Fruit fly (Drosophila melanogaster) whole organism, embryonic: ENCODE data around the gene Iris.

ENCODE experiments used
- Ada2b ChIP-seq: fragments of 200-800 bp; sonication (Bioruptor generic); IDR thresholded peaks from 2 replicates; pipeline ENCODE4 v1.3.6; 2022; ENCODE audit warnings: missing biosample characterization, missing genetic modification characterization
- CG10959 ChIP-seq: fragments of 200-800 bp; sonication (Bioruptor generic); IDR thresholded peaks from 2 replicates; pipeline ENCODE4 v1.3.6; 2022; ENCODE audit warnings: missing biosample characterization, missing genetic modification characterization
- CG12659 ChIP-seq: fragments of 200-800 bp; sonication (Bioruptor generic); optimal IDR thresholded peaks from 3 replicates; lab custom pipeline; 2017; ENCODE audit warnings: mild to moderate bottlenecking, missing biosample characterization, missing genetic modification reagents, missing genetic modification characterization
- CG13123 ChIP-seq: fragments of 200-800 bp; sonication (Bioruptor generic); optimal IDR thresholded peaks from 2 replicates; lab custom pipeline; 2016; ENCODE audit warnings: missing biosample characterization, missing genetic modification characterization
- CG13894 ChIP-seq: fragments of 200-800 bp; sonication (Bioruptor generic); optimal IDR thresholded peaks from 3 replicates; lab custom pipeline; 2018; ENCODE audit warnings: missing biosample characterization, mild to moderate bottlenecking, missing genetic modification characterization, moderate library complexity
- CG1603 ChIP-seq: fragments of 200-800 bp; sonication (Bioruptor generic); optimal IDR thresholded peaks from 2 replicates; lab custom pipeline; 2019; ENCODE audit warnings: missing biosample characterization, mild to moderate bottlenecking, missing genetic modification characterization, moderate library complexity
- CG16779 ChIP-seq: fragments of 200-800 bp; sonication (Bioruptor generic); IDR thresholded peaks from 2 replicates; pipeline ENCODE4 v1.3.6; 2022; ENCODE audit warnings: missing biosample characterization, missing genetic modification characterization
- CG17186 ChIP-seq: fragments of 200-800 bp; sonication (Bioruptor generic); optimal IDR thresholded peaks from 3 replicates; lab custom pipeline; 2017; ENCODE audit warnings: missing biosample characterization, missing genetic modification reagents, missing genetic modification characterization
- CG17912 ChIP-seq: fragments of 200-800 bp; sonication (Bioruptor generic); optimal IDR thresholded peaks from 2 replicates; lab custom pipeline; 2018; ENCODE audit warnings: missing biosample characterization, mild to moderate bottlenecking, missing genetic modification characterization
- CG2129 ChIP-seq: fragments of 200-800 bp; sonication (Bioruptor generic); IDR thresholded peaks from 2 replicates; pipeline ENCODE4 v1.3.6; 2022; ENCODE audit warnings: missing biosample characterization, missing genetic modification characterization; ENCODE audit not compliant: partially characterized antibody
- CG30431 ChIP-seq: fragments of 200-800 bp; sonication (Bioruptor generic); optimal IDR thresholded peaks from 2 replicates; lab custom pipeline; 2017; ENCODE audit warnings: missing biosample characterization, missing genetic modification characterization
- CG3065 ChIP-seq: fragments of 200-800 bp; sonication (Bioruptor generic); optimal IDR thresholded peaks from 2 replicates; lab custom pipeline; 2016; ENCODE audit warnings: missing biosample characterization, missing genetic modification characterization
- CG34376 ChIP-seq: fragments of 200-800 bp; sonication (Bioruptor generic); optimal IDR thresholded peaks from 2 replicates; lab custom pipeline; 2018; ENCODE audit warnings: missing biosample characterization, mild to moderate bottlenecking, missing genetic modification characterization
- CG4328 ChIP-seq: fragments of 200-800 bp; sonication (Bioruptor generic); optimal IDR thresholded peaks from 3 replicates; lab custom pipeline; 2017; ENCODE audit warnings: missing biosample characterization, missing genetic modification reagents, missing genetic modification characterization
- CG4360 ChIP-seq: fragments of 200-800 bp; sonication (Bioruptor generic); IDR thresholded peaks from 2 replicates; pipeline ENCODE4 v1.3.6; 2022; ENCODE audit warnings: missing biosample characterization, missing genetic modification characterization
- CG4707 ChIP-seq: fragments of 200-800 bp; sonication (Bioruptor generic); optimal IDR thresholded peaks from 2 replicates; lab custom pipeline; 2018; ENCODE audit warnings: missing biosample characterization, mild to moderate bottlenecking, missing genetic modification characterization, moderate library complexity
- CG4854 ChIP-seq: fragments of 200-800 bp; sonication (Bioruptor generic); optimal IDR thresholded peaks from 2 replicates; lab custom pipeline; 2016; ENCODE audit warnings: missing biosample characterization, missing genetic modification characterization, inconsistent platforms
- CG7271 ChIP-seq: fragments of 200-800 bp; sonication (Bioruptor generic); optimal IDR thresholded peaks from 2 replicates; lab custom pipeline; 2018; ENCODE audit warnings: missing biosample characterization, mild to moderate bottlenecking, missing genetic modification characterization, moderate library complexity
- D19A ChIP-seq: fragments of 200-800 bp; optimal IDR thresholded peaks from 3 replicates; lab custom pipeline; 2019; ENCODE audit warnings: missing biosample characterization, mild to moderate bottlenecking, missing genetic modification characterization, moderate library complexity
- Dip3 ChIP-seq: fragments of 200-800 bp; sonication (Bioruptor generic); optimal IDR thresholded peaks from 3 replicates; lab custom pipeline; 2016; ENCODE audit warnings: missing biosample characterization, missing genetic modification characterization
- Ets65A ChIP-seq: fragments of 200-800 bp; sonication (Bioruptor generic); peaks from one replicate; lab custom pipeline; 2016; ENCODE audit warnings: missing biosample characterization, missing genetic modification characterization
- Fer2 ChIP-seq: fragments of 200-800 bp; sonication (Bioruptor generic); optimal IDR thresholded peaks from 2 replicates; lab custom pipeline; 2018; ENCODE audit warnings: missing biosample characterization, mild to moderate bottlenecking, missing genetic modification characterization, moderate library complexity
- HmgZ ChIP-seq: fragments of 200-800 bp; sonication (Bioruptor generic); optimal IDR thresholded peaks from 2 replicates; lab custom pipeline; 2018; ENCODE audit warnings: missing biosample characterization, mild to moderate bottlenecking, missing genetic modification characterization
- Hr3 ChIP-seq: fragments of 200-800 bp; sonication (Bioruptor generic); optimal IDR thresholded peaks from 3 replicates; lab custom pipeline; 2016; ENCODE audit warnings: missing biosample characterization, missing genetic modification characterization
- Hr39 ChIP-seq: fragments of >200 bp; optimal IDR thresholded peaks from 2 replicates; lab custom pipeline; 2017
- Opbp ChIP-seq: fragments of 200-800 bp; sonication (Bioruptor generic); IDR thresholded peaks from 3 replicates; pipeline ENCODE4 v1.3.6; 2022; ENCODE audit warnings: missing biosample characterization, missing genetic modification characterization; ENCODE audit not compliant: partially characterized antibody
- Poxn ChIP-seq: fragments of 200-800 bp; sonication (Bioruptor generic); IDR thresholded peaks from 2 replicates; pipeline ENCODE4 v1.3.6; 2022; ENCODE audit warnings: missing biosample characterization, missing genetic modification characterization
- Ptx1 ChIP-seq: fragments of 200-800 bp; sonication (Bioruptor generic); IDR thresholded peaks from 2 replicates; pipeline ENCODE4 v1.3.6; 2022; ENCODE audit warnings: missing biosample characterization, missing genetic modification characterization
- Usf ChIP-seq: fragments of 200-800 bp; sonication (Bioruptor generic); optimal IDR thresholded peaks from 2 replicates; lab custom pipeline; 2017; ENCODE audit warnings: missing genotype, missing biosample characterization, missing genetic modification characterization
- aop ChIP-seq: fragments of 200-800 bp; sonication (Bioruptor generic); IDR thresholded peaks from 2 replicates; pipeline ENCODE4 v1.3.6; 2022; ENCODE audit warnings: missing biosample characterization, missing genetic modification characterization
- crc ChIP-seq: fragments of 200-800 bp; sonication (Bioruptor generic); optimal IDR thresholded peaks from 2 replicates; lab custom pipeline; 2016; ENCODE audit warnings: missing biosample characterization, missing genetic modification characterization
- dan ChIP-seq: fragments of 200-800 bp; sonication (Bioruptor generic); IDR thresholded peaks from 2 replicates; pipeline ENCODE4 v1.3.6; 2022; ENCODE audit warnings: missing biosample characterization, missing genetic modification characterization
- disco-r ChIP-seq: fragments of 200-800 bp; sonication (Bioruptor generic); optimal IDR thresholded peaks from 2 replicates; lab custom pipeline; 2016; ENCODE audit warnings: missing biosample characterization, missing genetic modification characterization
- dmrt99B ChIP-seq: fragments of 200-800 bp; sonication (Bioruptor generic); optimal IDR thresholded peaks from 2 replicates; lab custom pipeline; 2018; ENCODE audit warnings: missing biosample characterization, mild to moderate bottlenecking, missing genetic modification characterization, moderate library complexity
- en ChIP-seq: fragments of 200-800 bp; sonication (Bioruptor generic); optimal IDR thresholded peaks from 2 replicates; lab custom pipeline; 2016; ENCODE audit warnings: missing biosample characterization, missing genetic modification characterization
- exex ChIP-seq: fragments of 200-800 bp; sonication (Bioruptor generic); optimal IDR thresholded peaks from 4 replicates; lab custom pipeline; 2018; ENCODE audit warnings: missing biosample characterization, mild to moderate bottlenecking, missing genetic modification characterization, moderate library complexity
- fd3F ChIP-seq: fragments of 200-800 bp; sonication (Bioruptor generic); optimal IDR thresholded peaks from 2 replicates; lab custom pipeline; 2018; ENCODE audit warnings: missing biosample characterization, mild to moderate bottlenecking, missing genetic modification characterization, moderate library complexity
- hb ChIP-seq: fragments of 200-800 bp; sonication (Bioruptor generic); IDR thresholded peaks from 3 replicates; pipeline ENCODE4 v1.3.6; 2022; ENCODE audit warnings: missing biosample characterization, missing genetic modification characterization; ENCODE audit not compliant: partially characterized antibody
- her ChIP-seq: fragments of 200-800 bp; sonication (Bioruptor generic); optimal IDR thresholded peaks from 2 replicates; lab custom pipeline; 2016; ENCODE audit warnings: missing biosample characterization, missing genetic modification characterization
- ind ChIP-seq: fragments of 200-800 bp; sonication (Bioruptor generic); optimal IDR thresholded peaks from 3 replicates; lab custom pipeline; 2016; ENCODE audit warnings: missing biosample characterization, missing genetic modification characterization
- inv ChIP-seq: fragments of 200-800 bp; sonication (Bioruptor generic); IDR thresholded peaks from 2 replicates; pipeline ENCODE4 v1.3.6; 2022; ENCODE audit warnings: missing biosample characterization, missing genetic modification characterization; ENCODE audit not compliant: partially characterized antibody
- phol ChIP-seq: fragments of 200-800 bp; sonication (Bioruptor generic); optimal IDR thresholded peaks from 3 replicates; lab custom pipeline; 2018; ENCODE audit warnings: missing biosample characterization, mild to moderate bottlenecking, missing genetic modification characterization, moderate library complexity
- psq ChIP-seq: fragments of 200-800 bp; sonication (Bioruptor generic); optimal IDR thresholded peaks from 2 replicates; lab custom pipeline; 2017; ENCODE audit warnings: missing biosample characterization, missing genetic modification characterization
- rib ChIP-seq: fragments of 200-800 bp; sonication (Bioruptor generic); IDR thresholded peaks from 2 replicates; pipeline ENCODE4 v1.3.6; 2022; ENCODE audit warnings: missing biosample characterization, missing genetic modification characterization
- sc ChIP-seq, 3 experiments: fragments of >200 bp in 2 of 3; fragments of 200-800 bp in 1 of 3; sonication (Bioruptor generic) in 1 of 3; optimal IDR thresholded peaks; 2 replicates in 2 of 3; 3 replicates in 1 of 3; lab custom pipeline; 2017; ENCODE audit warnings: mild to moderate bottlenecking in 1 of 3, missing biosample characterization in 1 of 3, missing genetic modification characterization in 1 of 3, missing genetic modification reagents in 1 of 3
- sd ChIP-seq: fragments of 200-800 bp; sonication (Bioruptor generic); optimal IDR thresholded peaks from 3 replicates; lab custom pipeline; 2018; ENCODE audit warnings: missing biosample characterization, mild to moderate bottlenecking, missing genetic modification characterization, moderate library complexity
- tll ChIP-seq, 2 experiments: fragments of 200-800 bp in 1 of 2; fragments of >200 bp in 1 of 2; sonication (Bioruptor generic) in 1 of 2; optimal IDR thresholded peaks; 2 replicates each; lab custom pipeline; 2017 to 2019; ENCODE audit warnings: missing biosample characterization in 2 of 2, missing genetic modification characterization in 2 of 2, mild to moderate bottlenecking in 1 of 2, moderate library complexity in 1 of 2
- wek ChIP-seq: fragments of 200-800 bp; sonication (Bioruptor generic); optimal IDR thresholded peaks from 3 replicates; lab custom pipeline; 2018; ENCODE audit warnings: missing biosample characterization, mild to moderate bottlenecking, missing genetic modification characterization, moderate library complexity

Gene Iris

DNA sequence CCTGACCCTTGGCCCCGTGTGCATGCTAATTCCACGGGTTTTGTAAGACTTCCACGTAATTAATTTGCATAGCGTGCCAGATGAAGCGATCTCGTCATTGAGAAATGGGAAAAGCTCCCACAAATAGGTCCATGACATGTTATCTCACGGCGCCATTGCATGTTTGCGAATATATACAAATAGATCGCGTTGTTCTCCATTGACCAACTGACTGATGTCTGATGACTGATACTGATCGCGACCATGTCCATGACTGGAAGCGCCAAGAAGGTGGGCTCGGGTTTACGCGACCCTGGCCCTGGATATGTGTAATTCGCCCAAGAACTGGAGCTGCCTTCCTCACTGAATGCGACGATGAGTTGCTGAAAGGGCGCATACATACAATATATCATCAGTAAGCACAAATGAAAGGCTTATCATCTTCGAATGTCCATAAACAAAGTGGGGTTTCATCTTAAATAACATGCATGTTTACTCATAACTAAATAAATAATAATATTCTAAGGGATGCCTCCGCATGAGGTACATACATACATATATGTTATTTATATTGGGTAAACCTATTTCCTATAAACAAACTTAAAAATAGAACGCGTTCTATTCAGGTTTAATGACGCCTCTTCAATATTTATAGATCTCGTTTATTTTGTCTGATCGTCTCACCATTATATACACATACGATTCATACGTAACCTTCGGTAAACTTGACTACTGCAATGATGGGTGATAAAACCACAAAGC lies 10.7 kb downstream of the Iris start (continued):
- TF ChIP-seq CG17186 (GFP tag; lab: Kevin White, UChicago) (peak; percentile 7), CG2129 (GFP tag; lab: Robert Waterston, UW) (no peak), hb (GFP tag; lab: Robert Waterston, UW) (no peak), aop (GFP tag; lab: Robert Waterston, UW) (no peak), inv (GFP tag; lab: Robert Waterston, UW) (no peak), CG4707 (peak; percentile 55), tll (GFP tag; optimal IDR thresholded peaks at IDR 0.05; lab: Kevin White, UChicago) (no peak), CG4328 (no peak), disco-r (GFP tag; lab: Kevin White, UChicago) (no peak), ind (GFP tag; lab: Kevin White, UChicago) (no peak), Ada2b (GFP tag; lab: Robert Waterston, UW) (no peak), CG13123 (GFP tag; lab: Kevin White, UChicago) (peak; percentile 18), CG7271 (tag; lab: Kevin White, UChicago) (peak; percentile 59), CG17912 (GFP tag; lab: Kevin White, UChicago) (no peak), Opbp (no peak), CG3065 (no peak), CG34376 (GFP tag; lab: Kevin White, UChicago) (no peak), crc (GFP tag; lab: Kevin White, UChicago) (no peak), dmrt99B (tag; lab: Kevin White, UChicago) (peak; percentile 44), fd3F (GFP tag; lab: Kevin White, UChicago) (no peak), Ptx1 (GFP tag; lab: Robert Waterston, UW) (no peak), CG16779 (no peak), D19A (peak; percentile 61), CG30431 (GFP tag; lab: Kevin White, UChicago) (no peak), Usf (GFP tag; lab: Kevin White, UChicago) (no peak), CG1603 (tag; lab: Kevin White, UChicago) (peak; percentile 50), Poxn (GFP tag; lab: Robert Waterston, UW) (no peak), wek (GFP tag; lab: Kevin White, UChicago) (peak; percentile 27), CG10959 (GFP tag; lab: Robert Waterston, UW) (no peak), phol (tag; lab: Kevin White, UChicago) (peak; percentile 22), CG4360 (GFP tag; lab: Robert Waterston, UW) (peak; percentile 21; the same call in 1 of the 2 replicates), Dip3 (GFP tag; lab: Kevin White, UChicago) (no peak), dan (GFP tag; lab: Robert Waterston, UW) (no peak), her (no peak), Hr3 (no peak)

DNA sequence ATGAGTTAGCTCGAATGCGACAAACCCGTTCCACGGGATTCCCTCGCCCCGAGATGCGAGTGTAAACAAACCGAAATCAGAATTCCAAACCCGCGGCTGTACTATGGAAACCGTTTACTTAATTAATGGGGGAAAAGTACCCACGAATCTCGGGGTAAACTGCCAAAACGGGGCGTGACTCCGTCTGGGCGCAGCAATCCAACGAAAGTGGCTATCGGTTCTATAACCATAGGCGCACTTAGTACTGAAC lies 11.3 kb downstream of the Iris start:
- TF ChIP-seq psq (GFP tag; lab: Kevin White, UChicago) (no peak), CG13894 (tag; lab: Kevin White, UChicago) (peak; percentile 37), rib (GFP tag; lab: Robert Waterston, UW) (no peak), sc (optimal IDR thresholded peaks at IDR 0.05; lab: Kevin White, UChicago) (no peak), sc (GFP tag; optimal IDR thresholded peaks at IDR 0.05; lab: Kevin White, UChicago) (no peak), sd (tag; lab: Kevin White, UChicago) (peak; percentile 80), en (GFP tag; lab: Kevin White, UChicago) (no peak), CG12659 (GFP tag; lab: Kevin White, UChicago) (no peak), HmgZ (tag; lab: Kevin White, UChicago) (no peak), Fer2 (tag; lab: Kevin White, UChicago) (no peak), Ets65A (GFP tag; lab: Kevin White, UChicago) (peak; percentile 61), Hr39 (lab: Kevin White, UChicago) (no peak), exex (tag; lab: Kevin White, UChicago) (no peak), CG4854 (GFP tag; lab: Kevin White, UChicago) (no peak)
